Worm (Caenorhabditis elegans): Measurements from ENCODE around the gene B0244.10.

- TF ChIP-seq nhr-76 (tag; optimal IDR thresholded peaks at IDR 0.05): no peak
- no peak for TF ChIP-seq ztf-4 (tag; optimal IDR thresholded peaks at IDR 0.05)
- TF ChIP-seq isw-1 (GFP tag; IDR thresholded peaks at IDR 0.05): no peak
- TF ChIP-seq dpl-1 (GFP tag; optimal IDR thresholded peaks at IDR 0.05): no peak
- no peak for TF ChIP-seq nhr-11 (tag; optimal IDR thresholded peaks at IDR 0.05)
- no peak for TF ChIP-seq lsy-2 (tag; optimal IDR thresholded peaks at IDR 0.05)
- TF ChIP-seq nhr-85 (tag): no peak
- TF ChIP-seq jun-1 (tag; optimal IDR thresholded peaks at IDR 0.05): no peak
- no peak for TF ChIP-seq unc-62 (GFP tag; optimal IDR thresholded peaks at IDR 0.05)
- no peak for TF ChIP-seq elt-2 (tag; optimal IDR thresholded peaks at IDR 0.05)
- no peak for TF ChIP-seq aha-1 (tag; optimal IDR thresholded peaks at IDR 0.05)
Measured at ce11 chrIII:5782080-5782479, 47.1 kb downstream of the B0244.10 start.

All from whole organism, L1 larva.